Fruit fly (Drosophila melanogaster) whole organism, pupa: Measurements from ENCODE around the gene CG9130.
"Not testable (repeated sequence)": the region's sequence is repeated elsewhere in the genome, so short reads cannot be mapped to it uniquely, and the experiment has no call there.

ENCODE experiments used
- CG12605 ChIP-seq: fragments of 200-800 bp; sonication (Bioruptor generic); IDR thresholded peaks from 2 replicates; pipeline ENCODE4 v1.3.6; 2022; ENCODE audit warnings: missing biosample characterization, missing genetic modification characterization
- CG13204 ChIP-seq: fragments of 200-800 bp; sonication (Bioruptor generic); optimal IDR thresholded peaks from 2 replicates; lab custom pipeline; 2018; ENCODE audit warnings: missing biosample characterization, mild to moderate bottlenecking, missing genetic modification characterization, moderate library complexity
- CG14655 ChIP-seq: fragments of 200-800 bp; sonication (Bioruptor generic); optimal IDR thresholded peaks from 3 replicates; lab custom pipeline; 2017; ENCODE audit warnings: mild to moderate bottlenecking, missing biosample characterization, missing genetic modification reagents, missing genetic modification characterization
- CG15710 ChIP-seq: fragments of 200-800 bp; sonication (Bioruptor generic); optimal IDR thresholded peaks from 2 replicates; lab custom pipeline; 2018; ENCODE audit warnings: missing biosample characterization, mild to moderate bottlenecking, missing genetic modification characterization, moderate library complexity
- CG17806 ChIP-seq: fragments of 200-800 bp; sonication (Bioruptor generic); optimal IDR thresholded peaks from 2 replicates; lab custom pipeline; 2018; ENCODE audit warnings: missing biosample characterization, mild to moderate bottlenecking, missing genetic modification characterization, moderate library complexity
- CG32121 ChIP-seq: fragments of 200-800 bp; sonication (Bioruptor generic); IDR thresholded peaks from 2 replicates; pipeline ENCODE4 v1.3.6; 2022; ENCODE audit warnings: missing biosample characterization, missing genetic modification characterization
- CG34367 ChIP-seq: fragments of 200-800 bp; sonication (Bioruptor generic); optimal IDR thresholded peaks from 2 replicates; lab custom pipeline; 2018; ENCODE audit warnings: missing biosample characterization, mild to moderate bottlenecking, missing genetic modification characterization
- CG4496 ChIP-seq: fragments of 200-800 bp; sonication (Bioruptor generic); IDR thresholded peaks from 3 replicates; pipeline ENCODE4 v1.3.6; 2022; ENCODE audit warnings: missing biosample characterization, missing genetic modification characterization
- CG8159 ChIP-seq: fragments of 200-800 bp; sonication (Bioruptor generic); optimal IDR thresholded peaks from 3 replicates; lab custom pipeline; 2018; ENCODE audit warnings: missing biosample characterization, mild to moderate bottlenecking, missing genetic modification characterization, moderate library complexity
- CG8301 ChIP-seq: fragments of 200-800 bp; sonication (Bioruptor generic); optimal IDR thresholded peaks from 2 replicates; lab custom pipeline; 2018; ENCODE audit warnings: missing biosample characterization, mild to moderate bottlenecking, missing genetic modification characterization
- D1 ChIP-seq: fragments of 200-800 bp; sonication (Bioruptor generic); optimal IDR thresholded peaks from 2 replicates; lab custom pipeline; 2018; ENCODE audit warnings: missing biosample characterization, mild to moderate bottlenecking, missing genetic modification characterization, moderate library complexity
- EcR ChIP-seq: fragments of 200-800 bp; sonication (Bioruptor generic); optimal IDR thresholded peaks from 3 replicates; lab custom pipeline; 2019; ENCODE audit warnings: missing biosample characterization, missing genetic modification characterization, mild to moderate bottlenecking, moderate library complexity, missing genetic modification reagents
- Ets98B ChIP-seq: fragments of 200-800 bp; sonication (Bioruptor generic); IDR thresholded peaks from 2 replicates; pipeline ENCODE4 v1.3.6; 2022; ENCODE audit warnings: missing biosample characterization, missing genetic modification characterization
- Pif1A ChIP-seq: fragments of 200-800 bp; sonication (Bioruptor generic); optimal IDR thresholded peaks from 3 replicates; lab custom pipeline; 2016; ENCODE audit warnings: missing biosample characterization, missing genetic modification characterization
- Pif1B ChIP-seq: fragments of 200-800 bp; sonication (Bioruptor generic); optimal IDR thresholded peaks from 3 replicates; lab custom pipeline; 2016; ENCODE audit warnings: missing biosample characterization, missing genetic modification characterization
- Snoo ChIP-seq: fragments of 200-800 bp; sonication (Bioruptor generic); optimal IDR thresholded peaks from 3 replicates; lab custom pipeline; 2017; ENCODE audit warnings: missing biosample characterization, mild to moderate bottlenecking, missing genetic modification characterization, inconsistent platforms
- fd96Ca ChIP-seq: fragments of 200-800 bp; sonication (Bioruptor generic); IDR thresholded peaks from 3 replicates; pipeline ENCODE4 v1.3.6; 2022; ENCODE audit warnings: missing biosample characterization, missing genetic modification characterization
- gl ChIP-seq: fragments of 200-800 bp; sonication (Bioruptor generic); optimal IDR thresholded peaks from 2 replicates; lab custom pipeline; 2018; ENCODE audit warnings: missing biosample characterization, mild to moderate bottlenecking, missing genetic modification characterization
- rn ChIP-seq: fragments of 200-800 bp; sonication (Bioruptor generic); IDR thresholded peaks from 2 replicates; pipeline ENCODE4 v1.3.6; 2022; ENCODE audit warnings: missing biosample characterization, missing genetic modification characterization

Gene CG9130

dm6 chr3L:1218596-1218995 lies 33.2 kb upstream of the CG9130 start, which contains the start of gene LysP:
Gene LysP, minus strand, starts transcription at chr3L:1218696.
- no peak for TF ChIP-seq CG8301
- TF ChIP-seq Ets98B (GFP tag; lab: Robert Waterston, UW): no peak
- no peak for TF ChIP-seq CG17806 (tag; lab: Kevin White, UChicago)
- TF ChIP-seq CG34367 (tag; lab: Kevin White, UChicago): no peak
- TF ChIP-seq Pif1B (GFP tag; lab: Kevin White, UChicago): no peak
- no peak for TF ChIP-seq fd96Ca
- 0 out of 3 replicates have a peak, but pooled peaks have one; percentile 19 for TF ChIP-seq CG4496 (GFP tag; lab: Robert Waterston, UW)
- no peak for TF ChIP-seq D1
- TF ChIP-seq CG14655 (GFP tag; lab: Kevin White, UChicago): no peak

- TF ChIP-seq Ets98B (GFP tag; lab: Robert Waterston, UW): no peak
- no peak for TF ChIP-seq EcR (GFP tag; lab: Kevin White, UChicago)
- TF ChIP-seq CG14655 (GFP tag; lab: Kevin White, UChicago): no peak
- TF ChIP-seq D1: no peak
These were observed 24.5 kb upstream of the CG9130 start, which contains the start of gene LysS for dm6 chr3L:1227303-1227797. Gene LysS, plus strand, starts transcription at chr3L:1227747.

dm6 chr3L:1232582-1232981 lies 19.2 kb upstream of the CG9130 start, which contains the start of gene CG33965:
Gene CG33965, plus strand, starts transcription at chr3L:1232882.
- TF ChIP-seq CG13204 (GFP tag; lab: Kevin White, UChicago) (no peak), gl (tag; lab: Kevin White, UChicago) (no peak), rn (no peak), EcR (GFP tag; lab: Kevin White, UChicago) (no peak), CG15710 (no peak), Pif1A (GFP tag; lab: Kevin White, UChicago) (no peak), CG8159 (tag; lab: Kevin White, UChicago) (no peak), CG12605 (GFP tag; lab: Robert Waterston, UW) (no peak), Ets98B (GFP tag; lab: Robert Waterston, UW) (no peak), Pif1B (GFP tag; lab: Kevin White, UChicago) (no peak), CG4496 (GFP tag; lab: Robert Waterston, UW) (no peak)

dm6 chr3L:1233830-1234229 lies 18.0 kb upstream of the CG9130 start, which contains the start of gene CG33966:
Gene CG33966, plus strand, starts transcription at chr3L:1234130.
- no peak for TF ChIP-seq rn
- no peak for TF ChIP-seq gl (tag; lab: Kevin White, UChicago)

dm6 chr3L:1235426-1235825 lies 16.4 kb upstream of the CG9130 start, which contains the start of gene galene:
Gene galene, plus strand, starts transcription at chr3L:1235726.
- TF ChIP-seq gl (tag; lab: Kevin White, UChicago): no peak
- TF ChIP-seq CG32121 (GFP tag; lab: Robert Waterston, UW): no peak
- TF ChIP-seq Pif1A (GFP tag; lab: Kevin White, UChicago): no peak
- TF ChIP-seq CG14655 (GFP tag; lab: Kevin White, UChicago): no peak
- no peak for TF ChIP-seq rn

dm6 chr3L:1238219-1238618 lies 13.6 kb upstream of the CG9130 start, which contains the start of gene CG9192:
Gene CG9192, minus strand, starts transcription at chr3L:1238319.
- no peak for TF ChIP-seq Pif1A (GFP tag; lab: Kevin White, UChicago)
- TF ChIP-seq Pif1B (GFP tag; lab: Kevin White, UChicago): no peak
- TF ChIP-seq gl (tag; lab: Kevin White, UChicago): no peak
- TF ChIP-seq D1: no peak
- TF ChIP-seq CG12605 (GFP tag; lab: Robert Waterston, UW): no peak
- TF ChIP-seq CG13204 (GFP tag; lab: Kevin White, UChicago): no peak
- TF ChIP-seq CG4496 (GFP tag; lab: Robert Waterston, UW): no peak

dm6 chr3L:1245810-1246209 lies 6.0 kb upstream of the CG9130 start, which contains the start of gene Klp61F:
Gene Klp61F, minus strand, starts transcription at chr3L:1245910.
- TF ChIP-seq Pif1B, CG14655, EcR (GFP tag; lab: Kevin White, UChicago): not testable (repeated sequence)

dm6 chr3L:1246823-1247222 lies 5.0 kb upstream of the CG9130 start, which contains the start of gene CG32318:
Gene CG32318, minus strand, starts transcription at chr3L:1246923.
- TF ChIP-seq Snoo, CG17806, CG34367 (tag; lab: Kevin White, UChicago): not testable (repeated sequence)
